Fruit fly (Drosophila melanogaster) whole organism, pupa: ENCODE data around the gene CG31098.

Experiments
- CG13204 ChIP-seq: fragments of 200-800 bp; sonication (Bioruptor generic); optimal IDR thresholded peaks from 2 replicates; lab custom pipeline; 2018; ENCODE audit warnings: missing biosample characterization, mild to moderate bottlenecking, missing genetic modification characterization, moderate library complexity
- CG14655 ChIP-seq: fragments of 200-800 bp; sonication (Bioruptor generic); optimal IDR thresholded peaks from 3 replicates; lab custom pipeline; 2017; ENCODE audit warnings: mild to moderate bottlenecking, missing biosample characterization, missing genetic modification reagents, missing genetic modification characterization
- CG32121 ChIP-seq: fragments of 200-800 bp; sonication (Bioruptor generic); IDR thresholded peaks from 2 replicates; pipeline ENCODE4 v1.3.6; 2022; ENCODE audit warnings: missing biosample characterization, missing genetic modification characterization
- CG34367 ChIP-seq: fragments of 200-800 bp; sonication (Bioruptor generic); optimal IDR thresholded peaks from 2 replicates; lab custom pipeline; 2018; ENCODE audit warnings: missing biosample characterization, mild to moderate bottlenecking, missing genetic modification characterization
- CG4496 ChIP-seq: fragments of 200-800 bp; sonication (Bioruptor generic); IDR thresholded peaks from 3 replicates; pipeline ENCODE4 v1.3.6; 2022; ENCODE audit warnings: missing biosample characterization, missing genetic modification characterization
- EcR ChIP-seq: fragments of 200-800 bp; sonication (Bioruptor generic); optimal IDR thresholded peaks from 3 replicates; lab custom pipeline; 2019; ENCODE audit warnings: missing biosample characterization, missing genetic modification characterization, mild to moderate bottlenecking, moderate library complexity, missing genetic modification reagents
- Snoo ChIP-seq: fragments of 200-800 bp; sonication (Bioruptor generic); optimal IDR thresholded peaks from 3 replicates; lab custom pipeline; 2017; ENCODE audit warnings: missing biosample characterization, mild to moderate bottlenecking, missing genetic modification characterization, inconsistent platforms

DNA sequence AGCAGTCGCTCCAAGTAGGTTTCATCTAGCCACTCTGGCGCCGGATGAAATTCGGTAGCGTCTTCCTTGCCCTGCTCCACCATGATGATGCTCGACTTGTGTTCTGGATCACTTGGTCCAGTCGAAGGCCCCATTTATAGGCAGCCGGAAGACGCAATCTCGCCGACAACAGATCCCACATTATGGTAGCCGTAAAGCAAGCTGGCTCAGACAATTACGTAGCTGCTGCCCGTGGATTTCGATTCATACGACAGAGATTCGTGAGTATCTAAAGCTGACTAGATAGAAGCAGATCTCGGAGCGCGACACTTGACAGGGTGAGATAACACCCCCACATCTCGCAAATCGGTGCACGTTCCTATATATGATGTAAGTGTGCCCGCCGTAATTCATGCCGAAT, 15.7 kb downstream of the CG31098 start, which contains the start of gene CG10513:
- TF ChIP-seq EcR (GFP tag; lab: Kevin White, UChicago) (no peak), Snoo (no peak), CG32121 (GFP tag; lab: Robert Waterston, UW) (no peak), CG13204 (GFP tag; lab: Kevin White, UChicago) (no peak), CG4496 (no peak), CG14655 (GFP tag; lab: Kevin White, UChicago) (no peak), CG34367 (tag; lab: Kevin White, UChicago) (no peak)
